Fruit fly (Drosophila melanogaster): ENCODE measurements around the gene CG9839.

Gene CG9839

DNA sequence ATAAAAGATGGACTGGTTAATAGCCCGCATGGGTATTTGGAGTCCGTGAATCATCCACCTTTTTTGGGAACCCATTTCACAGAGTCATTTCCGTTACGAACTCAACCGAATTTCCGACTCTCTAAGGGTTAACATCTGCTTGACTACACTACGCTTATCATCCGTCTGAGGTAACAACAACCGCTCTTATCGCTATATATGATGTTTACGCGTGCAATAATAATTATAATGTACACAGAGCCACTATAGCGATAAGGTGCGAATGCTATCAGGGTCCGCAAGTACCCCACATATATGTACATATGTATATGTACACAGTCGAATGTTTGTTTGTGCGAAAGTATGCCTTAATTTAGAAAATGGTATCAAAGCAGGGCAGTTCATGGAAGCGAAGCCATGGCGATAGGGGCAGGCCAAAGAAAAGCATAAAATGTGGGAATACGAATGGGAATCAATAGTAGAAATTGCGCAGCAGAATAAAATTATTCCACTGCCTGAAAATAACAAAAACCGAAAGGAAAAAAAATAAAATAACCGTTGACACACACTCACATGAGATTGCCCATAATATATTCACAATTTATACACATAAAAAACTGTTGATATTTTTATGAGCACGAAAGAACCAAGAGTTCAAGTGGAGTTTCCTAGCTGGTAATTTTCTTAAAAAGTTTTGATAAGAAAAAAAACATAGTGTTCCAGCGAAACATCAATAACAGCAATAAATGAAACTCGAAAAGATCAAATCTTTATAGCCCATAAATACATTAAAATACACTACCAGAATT lies 5.0 kb upstream of the CG9839 start:
- peak; percentile 32 for TF ChIP-seq HLH106 (tag; optimal IDR thresholded peaks at IDR 0.05)
- peak; percentile 90 for TF ChIP-seq brk (GFP tag; optimal IDR thresholded peaks at IDR 0.05)
- TF ChIP-seq Mio (GFP tag; optimal IDR thresholded peaks at IDR 0.05), result peak; percentile 25
- peak; percentile 73 for TF ChIP-seq sage (GFP tag; optimal IDR thresholded peaks at IDR 0.05)
- no peak for TF ChIP-seq dmrt93B (GFP tag; optimal IDR thresholded peaks at IDR 0.05)
- peak; percentile 65 for TF ChIP-seq Sp1 (GFP tag; optimal IDR thresholded peaks at IDR 0.05)
- no peak for TF ChIP-seq fru (GFP tag; optimal IDR thresholded peaks at IDR 0.05)
- TF ChIP-seq dsf (GFP tag; optimal IDR thresholded peaks at IDR 0.05; ENCODE audit: borderline replicate concordance), result peak; percentile 61
- no peak for TF ChIP-seq Rel (GFP tag; optimal IDR thresholded peaks at IDR 0.05)
- TF ChIP-seq Rel (tag; optimal IDR thresholded peaks at IDR 0.05), result peak; percentile 75
- TF ChIP-seq CrebA (GFP tag; optimal IDR thresholded peaks at IDR 0.05; ENCODE audit: borderline replicate concordance), result no peak
- TF ChIP-seq Myc (optimal IDR thresholded peaks at IDR 0.05), result no peak
- TF ChIP-seq Hnf4 (GFP tag; optimal IDR thresholded peaks at IDR 0.05), result peak; percentile 92
- peak; percentile 85 for TF ChIP-seq br (GFP tag; optimal IDR thresholded peaks at IDR 0.05)
- no peak for TF ChIP-seq Dfd (GFP tag; optimal IDR thresholded peaks at IDR 0.05)
- peak; percentile 88 for TF ChIP-seq Jra (GFP tag; optimal IDR thresholded peaks at IDR 0.05)
- peak in 1 of 2 experiments; percentile 38 for TF ChIP-seq dl (GFP tag; optimal IDR thresholded peaks at IDR 0.05; ENCODE audit: insufficient read depth in 1 of 2, partially characterized antibody in 2 of 2)
- TF ChIP-seq h (GFP tag; optimal IDR thresholded peaks at IDR 0.05), result peak; percentile 92
- TF ChIP-seq Dif (GFP tag; optimal IDR thresholded peaks at IDR 0.05; ENCODE audit: partially characterized antibody), result no peak
- no peak for TF ChIP-seq lola (GFP tag; optimal IDR thresholded peaks at IDR 0.05)
- TF ChIP-seq jim (GFP tag; optimal IDR thresholded peaks at IDR 0.05), result no peak
- TF ChIP-seq pan (optimal IDR thresholded peaks at IDR 0.05), result no peak
- peak; percentile 82 for TF ChIP-seq OdsH (GFP tag; optimal IDR thresholded peaks at IDR 0.05)
- peak; percentile 69 for TF ChIP-seq psq (GFP tag; optimal IDR thresholded peaks at IDR 0.05)
- no peak for TF ChIP-seq N (GFP tag; optimal IDR thresholded peaks at IDR 0.05)
- TF ChIP-seq rgr (GFP tag; optimal IDR thresholded peaks at IDR 0.05), result peak; percentile 89
- TF ChIP-seq CG9705 (GFP tag; optimal IDR thresholded peaks at IDR 0.05), result no peak
- TF ChIP-seq CG32264 (GFP tag; optimal IDR thresholded peaks at IDR 0.05), result peak; percentile 49
- peak; percentile 99 for TF ChIP-seq Hr83 (GFP tag; optimal IDR thresholded peaks at IDR 0.05; ENCODE audit: poor library complexity, severe bottlenecking)
- TF ChIP-seq ey (GFP tag; optimal IDR thresholded peaks at IDR 0.05), result peak; percentile 42
- no peak for TF ChIP-seq Vsx2 (GFP tag; optimal IDR thresholded peaks at IDR 0.05; ENCODE audit: partially characterized antibody)
- TF ChIP-seq foxo (GFP tag; optimal IDR thresholded peaks at IDR 0.05), result peak in 1 of 2 experiments; percentile 68

DNA sequence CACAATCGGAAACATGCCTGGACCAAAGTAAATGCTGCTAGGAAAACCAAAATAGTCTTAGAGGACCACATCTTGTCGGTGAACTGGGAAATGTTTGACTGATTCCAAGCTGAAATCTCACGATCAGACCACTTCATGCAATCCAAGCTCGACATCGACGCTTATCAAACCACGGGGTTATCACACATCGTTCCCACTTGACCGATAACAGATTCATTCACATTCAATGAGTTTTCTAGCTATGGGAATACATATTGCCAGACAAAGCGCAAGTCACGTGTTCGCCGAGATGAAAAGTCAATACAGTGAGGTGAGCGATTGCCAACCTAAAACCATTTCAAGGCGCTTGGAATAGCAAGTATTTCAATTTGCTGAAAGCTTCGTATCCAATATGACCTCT lies 4.1 kb upstream of the CG9839 start:
- TF ChIP-seq Rel (GFP tag; optimal IDR thresholded peaks at IDR 0.05), result no peak
- peak; percentile 74 for TF ChIP-seq Rel (tag; optimal IDR thresholded peaks at IDR 0.05)
- TF ChIP-seq N (GFP tag; optimal IDR thresholded peaks at IDR 0.05), result no peak
- TF ChIP-seq ey (GFP tag; optimal IDR thresholded peaks at IDR 0.05), result no peak
- TF ChIP-seq Dfd (GFP tag; optimal IDR thresholded peaks at IDR 0.05), result no peak
- TF ChIP-seq CrebA (GFP tag; optimal IDR thresholded peaks at IDR 0.05; ENCODE audit: borderline replicate concordance), result no peak

DNA sequence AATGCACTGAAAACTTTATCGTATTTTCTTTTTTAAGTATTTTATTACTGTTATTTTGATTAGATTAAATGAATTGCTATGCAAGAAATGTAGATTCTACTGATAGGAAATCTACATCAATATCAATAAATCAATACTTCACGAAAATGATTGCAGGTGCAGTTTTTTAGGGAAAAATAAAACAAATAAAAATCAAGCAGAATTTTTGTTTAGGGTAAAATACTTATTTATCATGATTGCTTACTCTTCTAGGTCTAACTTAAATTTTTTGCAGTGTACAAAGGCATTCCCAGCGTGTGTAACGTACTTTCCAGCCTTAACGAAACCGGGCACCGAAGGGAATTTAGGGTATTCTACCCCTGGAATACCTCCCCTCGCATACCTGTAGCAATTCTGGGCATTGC lies 2.9 kb upstream of the CG9839 start:
- TF ChIP-seq Hnf4 (GFP tag; optimal IDR thresholded peaks at IDR 0.05), result peak; percentile 5
- peak; percentile 1 for TF ChIP-seq Rel (GFP tag; optimal IDR thresholded peaks at IDR 0.05)
- no peak for TF ChIP-seq Rel (tag; optimal IDR thresholded peaks at IDR 0.05)
- peak; percentile 69 for TF ChIP-seq fru (GFP tag; optimal IDR thresholded peaks at IDR 0.05)
- no peak for TF ChIP-seq dmrt93B (GFP tag; optimal IDR thresholded peaks at IDR 0.05)
- TF ChIP-seq HLH106 (tag; optimal IDR thresholded peaks at IDR 0.05), result peak; percentile 63
- peak; percentile 53 for TF ChIP-seq sv (GFP tag; optimal IDR thresholded peaks at IDR 0.05)
- TF ChIP-seq N (GFP tag; optimal IDR thresholded peaks at IDR 0.05), result no peak
- no peak for TF ChIP-seq Vsx2 (GFP tag; optimal IDR thresholded peaks at IDR 0.05; ENCODE audit: partially characterized antibody)
- TF ChIP-seq Dfd (GFP tag; optimal IDR thresholded peaks at IDR 0.05), result no peak
- no peak for TF ChIP-seq tai (GFP tag; optimal IDR thresholded peaks at IDR 0.05)
- no peak for TF ChIP-seq CG9705 (GFP tag; optimal IDR thresholded peaks at IDR 0.05)
- peak; percentile 12 for TF ChIP-seq sage (GFP tag; optimal IDR thresholded peaks at IDR 0.05)
- no peak for TF ChIP-seq lola (GFP tag; optimal IDR thresholded peaks at IDR 0.05)
- no peak for TF ChIP-seq dsf (GFP tag; optimal IDR thresholded peaks at IDR 0.05; ENCODE audit: borderline replicate concordance)
- no peak for TF ChIP-seq Myc (optimal IDR thresholded peaks at IDR 0.05)
- peak; percentile 16 for TF ChIP-seq psq (GFP tag; optimal IDR thresholded peaks at IDR 0.05)
- TF ChIP-seq Jra (GFP tag; optimal IDR thresholded peaks at IDR 0.05), result peak; percentile 24
- TF ChIP-seq foxo (GFP tag; optimal IDR thresholded peaks at IDR 0.05), result peak in 1 of 2 experiments; percentile 72
- peak; percentile 61 for TF ChIP-seq OdsH (GFP tag; optimal IDR thresholded peaks at IDR 0.05)
- TF ChIP-seq br (GFP tag; optimal IDR thresholded peaks at IDR 0.05), result peak; percentile 29
- TF ChIP-seq jim (GFP tag; optimal IDR thresholded peaks at IDR 0.05), result no peak
- TF ChIP-seq CrebA (GFP tag; optimal IDR thresholded peaks at IDR 0.05; ENCODE audit: borderline replicate concordance), result no peak
- no peak for TF ChIP-seq Dif (GFP tag; optimal IDR thresholded peaks at IDR 0.05; ENCODE audit: partially characterized antibody)
- no peak for TF ChIP-seq Hr78 (GFP tag; optimal IDR thresholded peaks at IDR 0.05)
- TF ChIP-seq Hr83 (GFP tag; optimal IDR thresholded peaks at IDR 0.05; ENCODE audit: poor library complexity, severe bottlenecking), result no peak
- TF ChIP-seq dl (GFP tag; optimal IDR thresholded peaks at IDR 0.05; ENCODE audit: insufficient read depth in 1 of 2, partially characterized antibody in 2 of 2), result no peak
- no peak for TF ChIP-seq pan (optimal IDR thresholded peaks at IDR 0.05)
- no peak for TF ChIP-seq CG32264 (GFP tag; optimal IDR thresholded peaks at IDR 0.05)
- TF ChIP-seq ey (GFP tag; optimal IDR thresholded peaks at IDR 0.05), result peak; percentile 57
- TF ChIP-seq usp (GFP tag; optimal IDR thresholded peaks at IDR 0.05), result no peak
- no peak for TF ChIP-seq GATAd (GFP tag; optimal IDR thresholded peaks at IDR 0.05)
- TF ChIP-seq woc (GFP tag; optimal IDR thresholded peaks at IDR 0.05), result peak; percentile 52
- peak; percentile 70 for TF ChIP-seq brk (GFP tag; optimal IDR thresholded peaks at IDR 0.05)
- peak; percentile 63 for TF ChIP-seq h (GFP tag; optimal IDR thresholded peaks at IDR 0.05)
- TF ChIP-seq Sp1 (GFP tag; optimal IDR thresholded peaks at IDR 0.05), result peak; percentile 73
- peak; percentile 72 for TF ChIP-seq rgr (GFP tag; optimal IDR thresholded peaks at IDR 0.05)
- no peak for TF ChIP-seq Abd-B (GFP tag; optimal IDR thresholded peaks at IDR 0.05)

All from whole organism, wandering third instar larva.